Worm (Caenorhabditis elegans) whole organism, L1 larva: ENCODE results near the gene Y105C5A.26.
"Not testable (repeated sequence)": the region's sequence is repeated elsewhere in the genome, so short reads cannot be mapped to it uniquely, and the experiment has no call there.

Experiments
- C16A3.4 ChIP-seq: fragments of 150-350 bp; optimal IDR thresholded peaks from 2 replicates; lab custom pipeline; 2014; ENCODE audit warnings: missing biosample characterization, missing genetic modification characterization
- alr-1 ChIP-seq: fragments of 200-800 bp; sonication (Bioruptor generic); optimal IDR thresholded peaks from 2 replicates; lab custom pipeline; 2018; ENCODE audit warnings: borderline replicate concordance, mild to moderate bottlenecking, missing genetic modification characterization, missing compliant biosample characterization
- ama-1 ChIP-seq: fragments of 150-350 bp; optimal IDR thresholded peaks from 2 replicates; lab custom pipeline; 2014
- ceh-63 ChIP-seq: fragments of 200-800 bp; sonication (Bioruptor generic); optimal IDR thresholded peaks from 2 replicates; lab custom pipeline; 2018; ENCODE audit warnings: mild to moderate bottlenecking, missing genetic modification characterization, missing compliant biosample characterization
- ceh-8 ChIP-seq: fragments of 200-800 bp; sonication (Bioruptor generic); optimal IDR thresholded peaks from 2 replicates; lab custom pipeline; 2018; ENCODE audit warnings: mild to moderate bottlenecking, missing genetic modification characterization, moderate library complexity, missing compliant biosample characterization
- ceh-82 ChIP-seq, 3 experiments: fragments of 150-350 bp in 1 of 3; sonication (generic microtip) in 2 of 3; optimal IDR thresholded peaks; 2 replicates each; lab custom pipeline; 2014 to 2017; ENCODE audit warnings: missing biosample characterization in 3 of 3, missing genetic modification characterization in 3 of 3
- ceh-88 ChIP-seq: fragments of 200-800 bp; sonication (Bioruptor generic); IDR thresholded peaks from 2 replicates; pipeline ENCODE4 v1.3.6; 2022; ENCODE audit warnings: missing genetic modification characterization, missing compliant biosample characterization
- ces-1 ChIP-seq: fragments of 150-350 bp; optimal IDR thresholded peaks from 2 replicates; lab custom pipeline; 2014; ENCODE audit warnings: missing biosample characterization, missing genetic modification reagents, missing genetic modification characterization
- efl-1 ChIP-seq, 4 experiments: fragments of 150-350 bp; optimal IDR thresholded peaks in 3 of 4; peaks in 1 of 4; 1 replicate in 1 of 4; 2 replicates in 3 of 4; lab custom pipeline; 2014; ENCODE audit warnings: missing biosample characterization in 2 of 4, missing genetic modification characterization in 2 of 4, missing genetic modification reagents in 2 of 4
- elt-3 ChIP-seq, 6 experiments: fragments of 150-350 bp in 1 of 6; sonication (generic microtip); optimal IDR thresholded peaks; 2 replicates each; lab custom pipeline; 2017 to 2018; ENCODE audit warnings: missing biosample characterization in 6 of 6, missing genetic modification characterization in 6 of 6, inconsistent platforms in 1 of 6
- fkh-4 ChIP-seq: sonication (generic microtip); optimal IDR thresholded peaks from 2 replicates; lab custom pipeline; 2016; ENCODE audit warnings: missing compliant biosample characterization, missing genetic modification characterization, borderline replicate concordance
- fkh-8 ChIP-seq: sonication (generic microtip); optimal IDR thresholded peaks from 2 replicates; lab custom pipeline; 2016; ENCODE audit warnings: mild to moderate bottlenecking, missing genetic modification characterization, missing compliant biosample characterization
- fos-1 ChIP-seq: fragments of 150-350 bp; optimal IDR thresholded peaks from 2 replicates; lab custom pipeline; 2014; ENCODE audit warnings: missing biosample characterization, missing genetic modification characterization
- grh-1 ChIP-seq: fragments of 200-800 bp; sonication (Bioruptor generic); IDR thresholded peaks from 2 replicates; pipeline ENCODE4 v1.3.6; 2022; ENCODE audit warnings: missing genetic modification reagents, missing genetic modification characterization, missing compliant biosample characterization
- hlh-17 ChIP-seq: fragments of 200-800 bp; sonication (Bioruptor generic); optimal IDR thresholded peaks from 2 replicates; lab custom pipeline; 2018; ENCODE audit warnings: missing genetic modification characterization, mild to moderate bottlenecking, missing compliant biosample characterization, moderate library complexity, borderline replicate concordance
- lin-13 ChIP-seq: fragments of 150-350 bp; optimal IDR thresholded peaks from 2 replicates; lab custom pipeline; 2014; ENCODE audit warnings: missing biosample characterization, missing genetic modification reagents, missing genetic modification characterization
- lin-14 ChIP-seq: fragments of 200-800 bp; sonication (Bioruptor generic); optimal IDR thresholded peaks from 2 replicates; lab custom pipeline; 2018; ENCODE audit warnings: mild to moderate bottlenecking, missing genetic modification characterization, moderate library complexity, missing compliant biosample characterization
- lin-15B ChIP-seq: fragments of 150-350 bp; sonication (generic microtip); optimal IDR thresholded peaks from 3 replicates; lab custom pipeline; 2014; ENCODE audit warnings: missing biosample characterization, missing genetic modification characterization
- lin-35 ChIP-seq, 2 experiments: fragments of 150-350 bp; optimal IDR thresholded peaks; 2 replicates each; lab custom pipeline; 2014; ENCODE audit warnings: missing biosample characterization in 2 of 2, missing genetic modification characterization in 2 of 2, missing genetic modification reagents in 2 of 2
- lir-3 ChIP-seq: sonication (generic microtip); optimal IDR thresholded peaks from 2 replicates; lab custom pipeline; 2016; ENCODE audit warnings: mild to moderate bottlenecking, missing genetic modification characterization, moderate library complexity, missing compliant biosample characterization; ENCODE audit not compliant: poor library complexity
- lsy-2 ChIP-seq, 2 experiments: fragments of 150-350 bp; optimal IDR thresholded peaks; 2 replicates each; lab custom pipeline; 2014; ENCODE audit warnings: missing biosample characterization in 2 of 2, missing genetic modification characterization in 2 of 2
- mab-9 ChIP-seq: fragments of 200-800 bp; sonication (Bioruptor generic); IDR thresholded peaks from 2 replicates; pipeline ENCODE4 v1.3.6; 2022; ENCODE audit warnings: missing genetic modification reagents, missing genetic modification characterization, missing compliant biosample characterization
- nhr-11 ChIP-seq: fragments of 150-350 bp; optimal IDR thresholded peaks from 2 replicates; lab custom pipeline; 2014; ENCODE audit warnings: missing biosample characterization, missing genetic modification characterization
- nhr-12 ChIP-seq: sonication (generic microtip); optimal IDR thresholded peaks from 2 replicates; lab custom pipeline; 2017; ENCODE audit warnings: missing biosample characterization, missing genetic modification characterization
- nhr-20 ChIP-seq: sonication (generic microtip); optimal IDR thresholded peaks from 2 replicates; lab custom pipeline; 2016; ENCODE audit warnings: mild to moderate bottlenecking, missing genetic modification characterization, missing compliant biosample characterization
- nhr-237 ChIP-seq: fragments of 150-350 bp; optimal IDR thresholded peaks from 2 replicates; lab custom pipeline; 2014; ENCODE audit warnings: missing biosample characterization, missing genetic modification characterization
- nhr-28 ChIP-seq: fragments of 150-350 bp; optimal IDR thresholded peaks from 2 replicates; lab custom pipeline; 2014; ENCODE audit warnings: missing biosample characterization, missing genetic modification characterization
- nhr-47 ChIP-seq: sonication (generic microtip); optimal IDR thresholded peaks from 2 replicates; lab custom pipeline; 2016; ENCODE audit warnings: mild to moderate bottlenecking, missing genetic modification characterization, moderate library complexity, missing compliant biosample characterization
- nhr-71 ChIP-seq: sonication (generic microtip); optimal IDR thresholded peaks from 2 replicates; lab custom pipeline; 2016; ENCODE audit warnings: mild to moderate bottlenecking, missing genetic modification characterization, moderate library complexity, missing compliant biosample characterization
- nhr-84 ChIP-seq: sonication (generic microtip); optimal IDR thresholded peaks from 2 replicates; lab custom pipeline; 2017; ENCODE audit warnings: missing biosample characterization, missing genetic modification characterization
- nhr-85 ChIP-seq: sonication (generic microtip); peaks from one replicate; lab custom pipeline; 2016; ENCODE audit warnings: missing genetic modification characterization, inconsistent platforms, missing compliant biosample characterization
- nhr-90 ChIP-seq: sonication (generic microtip); optimal IDR thresholded peaks from 2 replicates; lab custom pipeline; 2016; ENCODE audit warnings: mild to moderate bottlenecking, missing genetic modification characterization, missing compliant biosample characterization; ENCODE audit not compliant: poor library complexity
- pag-3 ChIP-seq: sonication (generic microtip); optimal IDR thresholded peaks from 2 replicates; lab custom pipeline; 2017; ENCODE audit warnings: missing genetic modification characterization, mild to moderate bottlenecking, missing compliant biosample characterization, antibody characterized with exemption, borderline replicate concordance; ENCODE audit not compliant: insufficient read depth
- pqm-1 ChIP-seq: sonication (generic microtip); optimal IDR thresholded peaks from 3 replicates; lab custom pipeline; 2017; ENCODE audit warnings: missing biosample characterization, missing genetic modification characterization
- rnt-1 ChIP-seq: sonication (generic microtip); optimal IDR thresholded peaks from 2 replicates; lab custom pipeline; 2016; ENCODE audit warnings: mild to moderate bottlenecking, missing genetic modification characterization, moderate library complexity, missing compliant biosample characterization
- snpc-4 ChIP-seq: fragments of 150-350 bp; optimal IDR thresholded peaks from 2 replicates; lab custom pipeline; 2014; ENCODE audit warnings: missing biosample characterization, missing genetic modification characterization
- snu-23 ChIP-seq: sonication (generic microtip); optimal IDR thresholded peaks from 2 replicates; lab custom pipeline; 2016; ENCODE audit warnings: missing genetic modification characterization, missing compliant biosample characterization
- swsn-7 ChIP-seq: sonication (generic microtip); optimal IDR thresholded peaks from 2 replicates; lab custom pipeline; 2016; ENCODE audit warnings: missing genetic modification characterization, missing compliant biosample characterization
- tlp-1 ChIP-seq: fragments of 150-350 bp; optimal IDR thresholded peaks from 2 replicates; lab custom pipeline; 2014; ENCODE audit warnings: missing biosample characterization, missing genetic modification characterization
- unc-30 ChIP-seq: sonication (generic microtip); optimal IDR thresholded peaks from 2 replicates; lab custom pipeline; 2017; ENCODE audit warnings: missing biosample characterization, missing genetic modification characterization
- unc-62 ChIP-seq: fragments of 150-350 bp; optimal IDR thresholded peaks from 2 replicates; lab custom pipeline; 2014; ENCODE audit warnings: missing biosample characterization, missing genetic modification reagents, missing genetic modification characterization
- zag-1 ChIP-seq: fragments of 150-350 bp; optimal IDR thresholded peaks from 2 replicates; lab custom pipeline; 2014; ENCODE audit warnings: missing biosample characterization, missing genetic modification characterization
- zip-4 ChIP-seq: fragments of 200-800 bp; sonication (Bioruptor generic); optimal IDR thresholded peaks from 2 replicates; lab custom pipeline; 2018; ENCODE audit warnings: mild to moderate bottlenecking, missing genetic modification characterization, moderate library complexity, missing compliant biosample characterization

The Y105C5A.26 gene

DNA sequence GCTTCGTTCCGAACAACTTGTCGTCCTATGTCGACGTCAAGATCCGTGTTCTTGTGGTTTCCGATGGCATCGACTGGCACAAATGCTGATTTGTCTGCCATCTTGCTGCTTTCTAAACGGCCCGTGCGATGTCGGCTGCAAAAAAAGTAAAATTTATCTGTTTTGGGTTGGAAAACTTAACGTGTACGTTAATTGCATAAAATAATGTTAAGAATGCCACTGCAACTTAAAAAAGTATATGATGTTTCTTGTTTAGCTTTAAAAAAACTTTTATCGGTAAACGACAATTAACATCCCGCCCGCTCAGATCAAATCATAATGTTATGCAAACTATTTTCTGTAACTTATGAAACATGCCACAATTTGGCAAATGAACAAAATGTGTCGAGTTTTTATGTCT is at the start of gene Y105C5A.26:
Gene Y105C5A.26, minus strand, starts transcription at position 101 of the 400 bp plus-strand sequence.
- not testable (repeated sequence) for TF ChIP-seq nhr-28 (tag; lab: Kevin White, UChicago); fos-1; zip-4
- TF ChIP-seq, all 84 proteins: peak for 0; not testable (repeated sequence) for 84

DNA sequence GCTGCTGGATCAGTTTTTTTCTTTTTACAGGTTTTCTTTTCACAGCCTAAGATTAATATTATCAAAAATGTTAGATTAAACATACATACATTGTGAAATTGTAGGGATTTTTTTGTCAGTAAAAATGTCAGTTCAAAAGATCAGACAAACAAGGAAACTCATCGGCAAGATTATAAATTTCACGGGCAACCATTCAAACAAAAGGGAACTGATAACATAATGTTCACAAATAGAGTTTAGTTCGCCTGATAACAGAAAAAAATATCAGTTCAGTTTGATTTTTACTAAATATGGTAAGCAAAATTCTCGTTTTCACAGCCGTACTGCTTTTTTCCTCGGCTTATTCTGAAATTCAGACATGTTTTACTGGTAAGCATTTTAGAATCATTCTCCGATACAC is 44.8 kb upstream of the Y105C5A.26 start:
- TF ChIP-seq ceh-88 (GFP tag; lab: Robert Waterston, UW) (no peak), pag-3 (tag; lab: Kevin White, UChicago) (no peak)
- TF ChIP-seq, all 84 proteins: peak for 0

DNA sequence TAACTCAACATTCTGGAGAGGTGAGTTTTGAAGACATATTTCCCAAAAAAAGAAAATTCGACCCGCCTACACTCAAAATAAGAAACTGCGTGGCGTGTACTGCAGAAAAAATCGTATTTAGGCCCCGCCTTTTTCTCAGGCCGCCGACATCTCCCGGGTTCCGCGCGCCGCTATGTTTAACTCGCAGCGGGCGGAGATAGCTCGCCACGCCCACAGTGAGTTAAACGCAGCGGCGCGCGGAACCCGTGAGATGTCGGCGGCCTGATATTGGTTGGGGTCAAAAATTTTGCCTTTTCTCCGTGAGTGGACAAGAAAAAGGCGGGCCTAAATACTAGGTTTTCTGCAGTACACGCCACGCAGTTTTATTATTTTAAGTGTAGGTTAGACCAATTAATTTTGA is 37.1 kb upstream of the Y105C5A.26 start:
- TF ChIP-seq zip-4 (no peak), lin-15B (tag; lab: Kevin White, UChicago) (no peak), nhr-11 (tag; lab: Kevin White, UChicago) (no peak), ceh-88 (GFP tag; lab: Robert Waterston, UW) (no peak), nhr-47 (no peak), zag-1 (tag; lab: Kevin White, UChicago) (no peak), elt-3 (tag; optimal IDR thresholded peaks at IDR 0.05; lab: Kevin White, UChicago) (no peak), C16A3.4 (tag; lab: Kevin White, UChicago) (no peak), ceh-82 (tag; optimal IDR thresholded peaks at IDR 0.05; lab: Kevin White, UChicago) (no peak), grh-1 (GFP tag; lab: Robert Waterston, UW) (no peak), fkh-8 (tag; lab: Kevin White, UChicago) (no peak), nhr-12 (tag; lab: Kevin White, UChicago) (no peak), lir-3 (no peak), hlh-17 (GFP tag; lab: Kevin White, UChicago) (no peak), ces-1 (GFP tag; lab: Kevin White, UChicago) (no peak), nhr-84 (tag; lab: Kevin White, UChicago) (no peak), ama-1 (no peak)

DNA sequence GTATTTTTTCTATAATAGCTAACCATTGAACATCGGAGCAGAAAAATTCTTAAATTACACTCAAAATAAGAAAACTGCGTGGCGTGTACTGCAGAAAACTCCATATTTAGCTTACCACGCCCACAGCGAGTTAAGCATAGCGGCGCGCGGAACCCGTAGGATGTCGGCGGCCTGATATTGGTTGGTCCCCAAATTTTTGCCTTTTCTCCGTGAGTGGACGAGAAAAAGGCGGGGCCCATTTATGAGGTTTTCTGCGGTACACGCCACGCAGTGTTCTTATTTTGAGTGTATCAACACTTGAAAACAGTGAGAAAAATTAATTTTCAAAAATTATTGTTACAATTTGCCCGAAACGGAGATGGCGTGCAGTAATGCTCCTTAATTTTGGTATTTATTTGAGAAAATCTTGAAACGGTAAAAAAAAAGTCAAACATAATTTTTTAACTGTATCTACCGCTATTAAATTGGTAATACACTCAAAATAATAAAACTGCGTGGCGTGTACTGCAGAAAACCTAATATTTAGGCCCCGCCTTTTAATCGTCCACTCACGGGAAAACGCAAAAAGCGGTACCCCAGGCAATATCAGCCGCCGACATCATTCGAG is 22.4 kb upstream of the Y105C5A.26 start:
- TF ChIP-seq mab-9 = 0 out of 2 replicates have a peak, but pooled peaks have one; percentile 12
- peak; percentile 30 for TF ChIP-seq snpc-4 (tag; lab: Kevin White, UChicago)

DNA sequence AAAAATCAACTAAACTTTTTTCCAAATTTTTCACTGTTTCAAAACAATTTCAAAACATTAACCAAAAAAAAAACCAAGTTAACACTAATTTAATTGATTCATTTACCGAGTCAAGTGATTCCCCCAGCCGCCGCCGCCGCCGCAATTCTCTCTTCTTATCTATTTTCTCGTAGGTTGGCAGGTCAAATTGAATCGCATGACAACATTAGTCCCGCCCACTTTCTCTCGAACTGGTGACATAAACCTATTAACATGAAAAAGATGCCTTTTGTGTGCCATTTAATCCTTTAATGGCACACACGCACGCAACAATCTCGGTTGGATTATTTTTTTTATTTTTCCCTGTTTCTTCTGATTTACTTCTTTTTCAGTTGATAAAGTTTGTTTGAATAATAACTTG is 20.6 kb upstream of the Y105C5A.26 start:
- no peak for TF ChIP-seq ceh-8 (GFP tag; lab: Kevin White, UChicago)
- no peak for TF ChIP-seq fkh-4 (tag; lab: Kevin White, UChicago)
- TF ChIP-seq tlp-1 (tag; lab: Kevin White, UChicago) = no peak
- peak; percentile 48 for TF ChIP-seq nhr-71 (tag; lab: Kevin White, UChicago)
- TF ChIP-seq nhr-20 (tag; lab: Kevin White, UChicago) = peak; percentile 54
- no peak for TF ChIP-seq lin-13 (GFP tag; lab: Kevin White, UChicago)
- no peak for TF ChIP-seq rnt-1 (tag; lab: Kevin White, UChicago)
- TF ChIP-seq lsy-2 (tag; optimal IDR thresholded peaks at IDR 0.05; lab: Kevin White, UChicago) = peak; percentile 21 to 32
- TF ChIP-seq lin-35 (GFP tag; optimal IDR thresholded peaks at IDR 0.05; lab: Kevin White, UChicago) = peak in 1 of 2 experiments; percentile 59
- TF ChIP-seq ceh-63 (GFP tag; lab: Kevin White, UChicago) = no peak
- TF ChIP-seq nhr-90 = peak; percentile 44
- TF ChIP-seq nhr-85 (tag; lab: Kevin White, UChicago) = peak; percentile 79
- no peak for TF ChIP-seq lin-15B (tag; lab: Kevin White, UChicago)
- no peak for TF ChIP-seq efl-1 (optimal IDR thresholded peaks at IDR 0.05; lab: Kevin White, UChicago)
- TF ChIP-seq efl-1 (GFP tag; optimal IDR thresholded peaks at IDR 0.05 in 1 of 2; lab: Kevin White, UChicago) = peak in 1 of 2 experiments; percentile 85
- TF ChIP-seq zip-4 = no peak
- peak; percentile 74 for TF ChIP-seq lin-14 (GFP tag; lab: Kevin White, UChicago)
- no peak for TF ChIP-seq unc-62 (GFP tag; lab: Kevin White, UChicago)
- TF ChIP-seq swsn-7 (tag; lab: Kevin White, UChicago) = no peak
- no peak for TF ChIP-seq pqm-1 (tag; lab: Kevin White, UChicago)
- TF ChIP-seq unc-30 (tag; lab: Kevin White, UChicago) = no peak
- no peak for TF ChIP-seq nhr-237 (tag; lab: Kevin White, UChicago)
- no peak for TF ChIP-seq ceh-82 (tag; optimal IDR thresholded peaks at IDR 0.05; lab: Kevin White, UChicago)
- peak; percentile 49 for TF ChIP-seq snu-23 (GFP tag; lab: Kevin White, UChicago)
- no peak for TF ChIP-seq alr-1 (tag; lab: Kevin White, UChicago)
- no peak for TF ChIP-seq hlh-17 (GFP tag; lab: Kevin White, UChicago)
